Fruit fly (Drosophila melanogaster) whole organism, embryonic: Measurements from ENCODE around the gene Pfdn2.

Experiments
- Bgb ChIP-seq: fragments of 200-800 bp; sonication (Bioruptor generic); IDR thresholded peaks from 2 replicates; pipeline ENCODE4 v1.3.6; 2022; ENCODE audit warnings: missing biosample characterization, missing genetic modification characterization; ENCODE audit not compliant: partially characterized antibody
- CG11456 ChIP-seq: fragments of 200-800 bp; sonication (Bioruptor generic); IDR thresholded peaks from 3 replicates; pipeline ENCODE4 v1.3.6; 2022; ENCODE audit warnings: missing biosample characterization, missing genetic modification characterization
- CG12071 ChIP-seq: fragments of 200-800 bp; sonication (Bioruptor generic); optimal IDR thresholded peaks from 3 replicates; lab custom pipeline; 2018; ENCODE audit warnings: missing biosample characterization, mild to moderate bottlenecking, missing genetic modification characterization
- CG13123 ChIP-seq: fragments of 200-800 bp; sonication (Bioruptor generic); optimal IDR thresholded peaks from 2 replicates; lab custom pipeline; 2016; ENCODE audit warnings: missing biosample characterization, missing genetic modification characterization
- CG15073 ChIP-seq: fragments of 200-800 bp; sonication (Bioruptor generic); optimal IDR thresholded peaks from 2 replicates; lab custom pipeline; 2016; ENCODE audit warnings: missing biosample characterization, missing genetic modification characterization
- CG16779 ChIP-seq: fragments of 200-800 bp; sonication (Bioruptor generic); IDR thresholded peaks from 2 replicates; pipeline ENCODE4 v1.3.6; 2022; ENCODE audit warnings: missing biosample characterization, missing genetic modification characterization
- CG18599 ChIP-seq: fragments of 200-800 bp; sonication (Bioruptor generic); optimal IDR thresholded peaks from 3 replicates; lab custom pipeline; 2017; ENCODE audit warnings: missing biosample characterization, missing genetic modification characterization, mild to moderate bottlenecking, moderate library complexity, missing genetic modification reagents
- CG2202 ChIP-seq: fragments of 200-800 bp; sonication (Bioruptor generic); optimal IDR thresholded peaks from 2 replicates; lab custom pipeline; 2018; ENCODE audit warnings: missing biosample characterization, mild to moderate bottlenecking, missing genetic modification characterization
- CG2712 ChIP-seq: fragments of 200-800 bp; optimal IDR thresholded peaks from 3 replicates; lab custom pipeline; 2019; ENCODE audit warnings: missing biosample characterization, mild to moderate bottlenecking, missing genetic modification characterization, moderate library complexity
- CG30020 ChIP-seq: fragments of 200-800 bp; optimal IDR thresholded peaks from 2 replicates; lab custom pipeline; 2019; ENCODE audit warnings: missing biosample characterization, mild to moderate bottlenecking, missing genetic modification characterization, moderate library complexity
- CG4360 ChIP-seq: fragments of 200-800 bp; sonication (Bioruptor generic); IDR thresholded peaks from 2 replicates; pipeline ENCODE4 v1.3.6; 2022; ENCODE audit warnings: missing biosample characterization, missing genetic modification characterization
- CG4617 ChIP-seq: fragments of 200-800 bp; sonication (Bioruptor generic); optimal IDR thresholded peaks from 3 replicates; lab custom pipeline; 2016; ENCODE audit warnings: missing biosample characterization, missing genetic modification characterization, borderline replicate concordance
- CG5953 ChIP-seq: fragments of 200-800 bp; sonication (Bioruptor generic); IDR thresholded peaks from 2 replicates; pipeline ENCODE4 v1.3.6; 2022; ENCODE audit warnings: missing biosample characterization, missing genetic modification characterization
- CG7357 ChIP-seq: fragments of 200-800 bp; sonication (Bioruptor generic); IDR thresholded peaks from 3 replicates; pipeline ENCODE4 v1.3.6; 2022; ENCODE audit warnings: missing biosample characterization, missing genetic modification characterization
- Dip2 ChIP-seq: fragments of 200-800 bp; sonication (Bioruptor generic); IDR thresholded peaks from 2 replicates; pipeline ENCODE4 v1.3.6; 2022; ENCODE audit warnings: missing biosample characterization, missing genetic modification characterization
- Doc2 ChIP-seq: fragments of 200-800 bp; sonication (Bioruptor generic); IDR thresholded peaks from 2 replicates; pipeline ENCODE4 v1.3.6; 2022; ENCODE audit warnings: missing biosample characterization, missing genetic modification characterization
- Dref ChIP-seq: fragments of 200-800 bp; sonication (Bioruptor generic); IDR thresholded peaks from 2 replicates; pipeline ENCODE4 v1.3.6; 2022; ENCODE audit warnings: missing biosample characterization, missing genetic modification characterization
- Elba2 ChIP-seq: fragments of 200-800 bp; sonication (Bioruptor generic); optimal IDR thresholded peaks from 3 replicates; lab custom pipeline; 2016; ENCODE audit warnings: missing biosample characterization, missing genetic modification characterization
- Fer2 ChIP-seq: fragments of 200-800 bp; sonication (Bioruptor generic); optimal IDR thresholded peaks from 2 replicates; lab custom pipeline; 2018; ENCODE audit warnings: missing biosample characterization, mild to moderate bottlenecking, missing genetic modification characterization, moderate library complexity
- Fer3 ChIP-seq: fragments of 200-800 bp; sonication (Bioruptor generic); optimal IDR thresholded peaks from 2 replicates; lab custom pipeline; 2018; ENCODE audit warnings: missing biosample characterization, mild to moderate bottlenecking, missing genetic modification characterization, moderate library complexity
- H15 ChIP-seq: fragments of 200-800 bp; sonication (Bioruptor generic); IDR thresholded peaks from 3 replicates; pipeline ENCODE4 v1.3.6; 2022; ENCODE audit warnings: missing biosample characterization, missing genetic modification characterization
- HLHmδ ChIP-seq: fragments of 200-800 bp; sonication (Bioruptor generic); optimal IDR thresholded peaks from 2 replicates; lab custom pipeline; 2018; ENCODE audit warnings: missing biosample characterization, mild to moderate bottlenecking, missing genetic modification characterization, moderate library complexity
- HmgZ ChIP-seq: fragments of 200-800 bp; sonication (Bioruptor generic); optimal IDR thresholded peaks from 2 replicates; lab custom pipeline; 2018; ENCODE audit warnings: missing biosample characterization, mild to moderate bottlenecking, missing genetic modification characterization
- Hmr ChIP-seq: fragments of 200-800 bp; sonication (Bioruptor generic); optimal IDR thresholded peaks from 3 replicates; lab custom pipeline; 2017; ENCODE audit warnings: mild to moderate bottlenecking, missing biosample characterization, missing genetic modification reagents, missing genetic modification characterization
- Mad ChIP-seq: fragments of 200-800 bp; sonication (Bioruptor generic); optimal IDR thresholded peaks from 2 replicates; lab custom pipeline; 2016; ENCODE audit warnings: missing biosample characterization, missing genetic modification characterization
- Sin3A ChIP-seq: fragments of >200 bp; optimal IDR thresholded peaks from 2 replicates; lab custom pipeline; 2018
- Sox100B ChIP-seq: fragments of 200-800 bp; sonication (Bioruptor generic); optimal IDR thresholded peaks from 3 replicates; lab custom pipeline; 2018; ENCODE audit warnings: missing biosample characterization, mild to moderate bottlenecking, missing genetic modification characterization
- Sox102F ChIP-seq: fragments of 200-800 bp; sonication (Bioruptor generic); optimal IDR thresholded peaks from 2 replicates; lab custom pipeline; 2018; ENCODE audit warnings: missing biosample characterization, mild to moderate bottlenecking, missing genetic modification characterization, moderate library complexity
- Sry-δ ChIP-seq: fragments of 200-800 bp; sonication (Bioruptor generic); optimal IDR thresholded peaks from 2 replicates; lab custom pipeline; 2016; ENCODE audit warnings: missing biosample characterization, missing genetic modification characterization
- Ssrp ChIP-seq: fragments of 200-800 bp; sonication (Bioruptor generic); optimal IDR thresholded peaks from 2 replicates; lab custom pipeline; 2018; ENCODE audit warnings: missing biosample characterization, mild to moderate bottlenecking, missing genetic modification characterization, moderate library complexity
- ci ChIP-seq: fragments of 200-800 bp; sonication (Bioruptor generic); IDR thresholded peaks from 3 replicates; pipeline ENCODE4 v1.3.6; 2022; ENCODE audit warnings: missing biosample characterization, missing genetic modification characterization
- cwo ChIP-seq: fragments of 200-800 bp; sonication (Bioruptor generic); optimal IDR thresholded peaks from 3 replicates; lab custom pipeline; 2017; ENCODE audit warnings: missing biosample characterization, missing genetic modification characterization, mild to moderate bottlenecking, moderate library complexity, missing genetic modification reagents
- dmrt11E ChIP-seq: fragments of 200-800 bp; sonication (Bioruptor generic); optimal IDR thresholded peaks from 3 replicates; lab custom pipeline; 2018; ENCODE audit warnings: missing biosample characterization, mild to moderate bottlenecking, missing genetic modification characterization, moderate library complexity
- ftz-f1 ChIP-seq: fragments of 200-800 bp; sonication (Bioruptor generic); optimal IDR thresholded peaks from 2 replicates; lab custom pipeline; 2016; ENCODE audit warnings: missing biosample characterization, missing genetic modification characterization
- gcm ChIP-seq: fragments of 200-800 bp; sonication (Bioruptor generic); optimal IDR thresholded peaks from 2 replicates; lab custom pipeline; 2019; ENCODE audit warnings: missing biosample characterization, mild to moderate bottlenecking, missing genetic modification characterization, moderate library complexity
- grn ChIP-seq: fragments of 200-800 bp; sonication (Bioruptor generic); optimal IDR thresholded peaks from 3 replicates; lab custom pipeline; 2017; ENCODE audit warnings: missing biosample characterization, missing genetic modification characterization
- hb ChIP-seq: fragments of 200-800 bp; sonication (Bioruptor generic); IDR thresholded peaks from 3 replicates; pipeline ENCODE4 v1.3.6; 2022; ENCODE audit warnings: missing biosample characterization, missing genetic modification characterization; ENCODE audit not compliant: partially characterized antibody
- knrl ChIP-seq: fragments of 200-800 bp; sonication (Bioruptor generic); IDR thresholded peaks from 3 replicates; pipeline ENCODE4 v1.3.6; 2022; ENCODE audit warnings: missing biosample characterization, missing genetic modification characterization; ENCODE audit not compliant: partially characterized antibody
- lmd ChIP-seq: fragments of 200-800 bp; sonication (Bioruptor generic); IDR thresholded peaks from 2 replicates; pipeline ENCODE4 v1.3.6; 2022; ENCODE audit warnings: missing biosample characterization, missing genetic modification characterization
- lola ChIP-seq, 3 experiments: fragments of >200 bp in 2 of 3; fragments of 200-800 bp in 1 of 3; sonication (Bioruptor generic) in 1 of 3; optimal IDR thresholded peaks; 2 replicates each; lab custom pipeline; 2017 to 2019; ENCODE audit warnings: missing biosample characterization in 3 of 3, missing genetic modification characterization in 3 of 3, mild to moderate bottlenecking in 1 of 3, moderate library complexity in 1 of 3
- mam ChIP-seq: fragments of 200-800 bp; sonication (Bioruptor generic); optimal IDR thresholded peaks from 3 replicates; lab custom pipeline; 2016; ENCODE audit warnings: missing biosample characterization, missing genetic modification characterization
- repo ChIP-seq: fragments of 200-800 bp; sonication (Bioruptor generic); optimal IDR thresholded peaks from 2 replicates; lab custom pipeline; 2016; ENCODE audit warnings: missing biosample characterization, missing genetic modification characterization
- scrt ChIP-seq: fragments of 200-800 bp; sonication (Bioruptor generic); optimal IDR thresholded peaks from 2 replicates; lab custom pipeline; 2018; ENCODE audit warnings: missing biosample characterization, mild to moderate bottlenecking, missing genetic modification characterization, moderate library complexity
- sens-2 ChIP-seq: fragments of 200-800 bp; sonication (Bioruptor generic); IDR thresholded peaks from 2 replicates; pipeline ENCODE4 v1.3.6; 2022; ENCODE audit warnings: missing biosample characterization, missing genetic modification characterization
- sna ChIP-seq: fragments of 200-800 bp; sonication (Bioruptor generic); IDR thresholded peaks from 2 replicates; pipeline ENCODE4 v1.3.6; 2022; ENCODE audit warnings: missing biosample characterization, missing genetic modification characterization; ENCODE audit not compliant: partially characterized antibody
- unpg ChIP-seq: fragments of 200-800 bp; sonication (Bioruptor generic); optimal IDR thresholded peaks from 3 replicates; lab custom pipeline; 2018; ENCODE audit warnings: missing biosample characterization, mild to moderate bottlenecking, missing genetic modification characterization, moderate library complexity
- vnd ChIP-seq: fragments of 200-800 bp; sonication (Bioruptor generic); IDR thresholded peaks from 3 replicates; pipeline ENCODE4 v1.3.6; 2022; ENCODE audit warnings: missing biosample characterization, missing genetic modification characterization; ENCODE audit not compliant: partially characterized antibody
- wor ChIP-seq: fragments of 200-800 bp; sonication (Bioruptor generic); IDR thresholded peaks from 2 replicates; pipeline ENCODE4 v1.3.6; 2022; ENCODE audit warnings: missing biosample characterization, missing genetic modification characterization
- zen ChIP-seq: fragments of 200-800 bp; sonication (Bioruptor generic); optimal IDR thresholded peaks from 3 replicates; lab custom pipeline; 2018; ENCODE audit warnings: missing biosample characterization, mild to moderate bottlenecking, missing genetic modification characterization, moderate library complexity

Pfdn2 gene

DNA sequence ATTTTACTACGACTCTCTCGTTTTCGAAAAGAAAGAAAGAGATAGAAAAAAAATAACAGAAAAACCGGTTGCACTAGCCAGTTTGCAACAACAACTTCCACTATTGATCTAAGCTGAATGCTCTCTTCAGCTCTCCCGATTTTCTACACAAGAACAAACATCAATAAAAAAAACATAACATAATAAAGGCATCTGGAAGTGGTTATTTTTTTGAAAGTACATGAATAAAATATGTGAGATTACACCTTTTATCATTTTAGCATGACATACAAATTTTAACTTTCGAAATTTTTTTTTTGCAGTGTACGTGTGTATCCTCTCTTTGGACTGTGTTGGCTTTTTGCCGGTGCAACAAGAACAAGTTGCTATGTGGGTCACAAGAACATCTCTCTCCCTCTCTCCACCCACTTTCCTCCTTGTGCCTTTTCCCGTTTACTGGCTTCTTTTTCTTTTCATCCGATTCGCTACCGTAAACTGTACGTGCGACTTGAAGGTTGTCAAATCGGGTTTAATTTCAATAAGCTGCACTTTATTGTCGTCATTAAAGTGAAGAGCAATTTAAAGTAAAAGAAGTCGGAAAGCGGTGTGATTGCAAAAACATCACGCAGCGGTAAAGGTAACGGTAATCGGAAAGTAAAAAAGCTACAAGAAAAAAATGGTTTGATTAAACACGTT lies 10.5 kb upstream of the Pfdn2 start (continued):
- TF ChIP-seq CG2712 (tag; lab: Kevin White, UChicago) (peak; percentile 98), sens-2 (peak; percentile 97), Mad (GFP tag; lab: Kevin White, UChicago) (peak; percentile 86), Sox102F (GFP tag; lab: Kevin White, UChicago) (peak; percentile 99), ci (peak; percentile 99), Ssrp (peak; percentile 97), CG4360 (peak; percentile 86), Doc2 (peak; percentile 80), Sin3A (lab: Kevin White, UChicago) (no peak), knrl (no peak), CG4617 (GFP tag; lab: Kevin White, UChicago) (peak; percentile 93), HmgZ (tag; lab: Kevin White, UChicago) (peak; percentile 94), Sox100B (GFP tag; lab: Kevin White, UChicago) (peak; percentile 96), zen (tag; lab: Kevin White, UChicago) (peak; percentile 94), CG18599 (peak; percentile 92), vnd (no peak), cwo (peak; percentile 91), dmrt11E (peak; percentile 98), ftz-f1 (GFP tag; lab: Kevin White, UChicago) (no peak), Dref (GFP tag; lab: Robert Waterston, UW) (no peak), CG16779 (peak; percentile 73), CG11456 (GFP tag; lab: Robert Waterston, UW) (peak; percentile 90), CG5953 (peak; percentile 95), Dip2 (peak; percentile 36; the same call in 1 of the 2 replicates), mam (GFP tag; lab: Kevin White, UChicago) (peak; percentile 92), unpg (peak; percentile 97), CG7357 (GFP tag; lab: Robert Waterston, UW) (peak; percentile 87; the same call in 2 of the 3 replicates), hb (GFP tag; lab: Robert Waterston, UW) (no peak), scrt (peak; percentile 79), Hmr (GFP tag; lab: Kevin White, UChicago) (peak; percentile 86), wor (GFP tag; lab: Robert Waterston, UW) (peak; percentile 92), Elba2 (peak; percentile 82), Bgb (GFP tag; lab: Robert Waterston, UW) (no peak), lmd (GFP tag; lab: Robert Waterston, UW) (peak; percentile 95), HLHmδ (GFP tag; lab: Kevin White, UChicago) (no peak), lola (GFP tag; optimal IDR thresholded peaks at IDR 0.05; lab: Kevin White, UChicago) (peak in 1 of 3 experiments; percentile 98), gcm (peak; percentile 97), H15 (GFP tag; lab: Robert Waterston, UW) (peak; percentile 95), repo (GFP tag; lab: Kevin White, UChicago) (peak; percentile 96), Sry-δ (peak; percentile 72), sna (no peak), Fer3 (tag; lab: Kevin White, UChicago) (peak; percentile 91), Fer2 (tag; lab: Kevin White, UChicago) (peak; percentile 58), CG15073 (GFP tag; lab: Kevin White, UChicago) (peak; percentile 78), CG2202 (tag; lab: Kevin White, UChicago) (peak; percentile 98), CG12071 (GFP tag; lab: Kevin White, UChicago) (peak; percentile 94), CG30020 (peak; percentile 82), CG13123 (peak; percentile 92), grn (GFP tag; lab: Kevin White, UChicago) (peak; percentile 78)
